Worm (Caenorhabditis elegans): ENCODE data around the gene T06D8.2.

ce11 chrII:11281177-11281576, 54.7 kb downstream of the T06D8.2 start:
- TF ChIP-seq ztf-11 (tag; optimal IDR thresholded peaks at IDR 0.05) = no peak
- TF ChIP-seq ceh-44 (GFP tag; IDR thresholded peaks at IDR 0.05) = no peak
- TF ChIP-seq pqm-1 (tag; optimal IDR thresholded peaks at IDR 0.05) = no peak
- TF ChIP-seq ceh-28 (tag; optimal IDR thresholded peaks at IDR 0.05) = no peak
- TF ChIP-seq duxl-1 (tag; optimal IDR thresholded peaks at IDR 0.05; ENCODE audit: poor library complexity) = no peak
- TF ChIP-seq egl-43 (GFP tag; IDR thresholded peaks at IDR 0.05) = no peak
- no peak for TF ChIP-seq fos-1 (tag; optimal IDR thresholded peaks at IDR 0.05)
- no peak for TF ChIP-seq nhr-25 (tag; optimal IDR thresholded peaks at IDR 0.05; ENCODE audit: borderline replicate concordance, insufficient read depth)
